Fruit fly (Drosophila melanogaster): ENCODE data around the gene Tbc1d15-17.
A peak's percentile ranks its signal among the peaks of the same experiment; 100 is the strongest.

The Tbc1d15-17 gene

dm6 chr2L:171499-172250, 35.3 kb upstream of the Tbc1d15-17 start (continued):
- TF ChIP-seq peb (GFP tag; IDR thresholded peaks at IDR 0.05) (no peak), CG12071 (GFP tag; optimal IDR thresholded peaks at IDR 0.05) (peak; percentile 0), wdn (GFP tag; IDR thresholded peaks at IDR 0.05) (no peak), Myb (GFP tag; optimal IDR thresholded peaks at IDR 0.05) (no peak), CG12942 (GFP tag; optimal IDR thresholded peaks at IDR 0.05) (no peak), tll (GFP tag; optimal IDR thresholded peaks at IDR 0.05) (peak in 1 of 2 experiments; percentile 24), CG15073 (GFP tag; optimal IDR thresholded peaks at IDR 0.05) (no peak), ac (GFP tag; optimal IDR thresholded peaks at IDR 0.05) (no peak), CG15601 (tag; optimal IDR thresholded peaks at IDR 0.05) (no peak), PHDP (tag; optimal IDR thresholded peaks at IDR 0.05) (no peak), Sox102F (GFP tag; optimal IDR thresholded peaks at IDR 0.05) (no peak), Vsx1 (GFP tag; optimal IDR thresholded peaks at IDR 0.05) (no peak), hkb (optimal IDR thresholded peaks at IDR 0.05) (no peak), hkb (GFP tag; IDR thresholded peaks at IDR 0.05) (no peak), CG3281 (GFP tag; optimal IDR thresholded peaks at IDR 0.05) (peak; percentile 14), CG7963 (GFP tag; IDR thresholded peaks at IDR 0.05; ENCODE audit: partially characterized antibody) (no peak), CG2120 (GFP tag; optimal IDR thresholded peaks at IDR 0.05) (no peak), CG15514 (GFP tag; optimal IDR thresholded peaks at IDR 0.05) (no peak), sug (tag; optimal IDR thresholded peaks at IDR 0.05) (peak; percentile 18), Atf-2 (GFP tag; optimal IDR thresholded peaks at IDR 0.05) (no peak), disco-r (GFP tag; optimal IDR thresholded peaks at IDR 0.05) (no peak), bbx (GFP tag; IDR thresholded peaks at IDR 0.05; ENCODE audit: partially characterized antibody) (no peak), CG9932 (GFP tag; IDR thresholded peaks at IDR 0.05) (no peak), CG13775 (GFP tag; optimal IDR thresholded peaks at IDR 0.05) (no peak), sc (optimal IDR thresholded peaks at IDR 0.05) (no peak), sc (GFP tag; optimal IDR thresholded peaks at IDR 0.05) (no peak), sob (GFP tag; IDR thresholded peaks at IDR 0.05) (no peak; the same call in 1 of the 2 replicates), danr (GFP tag; IDR thresholded peaks at IDR 0.05) (no peak), CG6813 (GFP tag; optimal IDR thresholded peaks at IDR 0.05) (peak; percentile 59), CG6683 (GFP tag; optimal IDR thresholded peaks at IDR 0.05) (no peak), CG12769 (tag; optimal IDR thresholded peaks at IDR 0.05) (peak; percentile 31), CG1647 (GFP tag; optimal IDR thresholded peaks at IDR 0.05) (no peak), CG5953 (GFP tag; IDR thresholded peaks at IDR 0.05) (no peak), btn (GFP tag; optimal IDR thresholded peaks at IDR 0.05) (no peak), knrl (GFP tag; IDR thresholded peaks at IDR 0.05; ENCODE audit: partially characterized antibody) (no peak), tna (GFP tag; IDR thresholded peaks at IDR 0.05; ENCODE audit: partially characterized antibody) (no peak), cas (GFP tag; IDR thresholded peaks at IDR 0.05) (no peak), zfh1 (GFP tag; IDR thresholded peaks at IDR 0.05) (no peak), trem (tag; optimal IDR thresholded peaks at IDR 0.05) (peak; percentile 69), CG17361 (GFP tag; IDR thresholded peaks at IDR 0.05) (no peak), schlank (tag; optimal IDR thresholded peaks at IDR 0.05) (no peak), HLH4C (GFP tag; IDR thresholded peaks at IDR 0.05; ENCODE audit: partially characterized antibody) (no peak), bab2 (GFP tag; optimal IDR thresholded peaks at IDR 0.05) (no peak), CG8359 (GFP tag; optimal IDR thresholded peaks at IDR 0.05; ENCODE audit: borderline replicate concordance) (no peak), Taf1 (GFP tag; IDR thresholded peaks at IDR 0.05) (no peak), NC2α (GFP tag; optimal IDR thresholded peaks at IDR 0.05) (no peak), CG13424 (tag; optimal IDR thresholded peaks at IDR 0.05) (no peak), insv (GFP tag; optimal IDR thresholded peaks at IDR 0.05) (no peak), chm (GFP tag; IDR thresholded peaks at IDR 0.05) (no peak), D19B (GFP tag; optimal IDR thresholded peaks at IDR 0.05) (peak; percentile 55)
